Worm (Caenorhabditis elegans): ENCODE measurements around the gene dct-15.

Gene dct-15

DNA sequence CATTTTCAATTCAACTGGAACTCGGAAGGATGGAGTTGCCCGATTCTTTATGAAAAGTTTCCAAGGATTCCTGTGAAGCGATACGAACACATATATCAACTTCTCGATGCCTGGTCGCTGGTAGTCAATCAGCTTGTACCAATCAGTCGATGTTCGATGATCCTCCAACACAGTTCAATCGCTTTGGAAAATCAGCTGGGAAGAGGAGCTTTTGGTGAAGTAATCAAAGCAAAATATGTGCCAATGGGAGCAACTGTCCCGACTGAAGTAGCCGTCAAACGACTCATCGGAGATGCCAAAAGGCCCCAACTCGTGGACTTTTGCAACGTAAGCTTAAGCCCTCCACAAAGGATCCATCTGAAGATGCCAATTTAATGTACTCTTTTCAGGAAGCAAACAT lies 22.8 kb upstream of the dct-15 start:
- TF ChIP-seq ets-7 (tag; optimal IDR thresholded peaks at IDR 0.05), result no peak
- TF ChIP-seq aly-1 (tag; optimal IDR thresholded peaks at IDR 0.05), result no peak
- TF ChIP-seq hnd-1 (tag; optimal IDR thresholded peaks at IDR 0.05), result no peak
- TF ChIP-seq ceh-36 (tag; optimal IDR thresholded peaks at IDR 0.05), result no peak
- TF ChIP-seq pes-1 (GFP tag; IDR thresholded peaks at IDR 0.05), result no peak
- TF ChIP-seq tbx-11 (GFP tag; IDR thresholded peaks at IDR 0.05), result no peak
- TF ChIP-seq scrt-1 (GFP tag; IDR thresholded peaks at IDR 0.05), result no peak
- no peak for TF ChIP-seq B0310.2 (tag; optimal IDR thresholded peaks at IDR 0.05)
- TF ChIP-seq ama-1 (optimal IDR thresholded peaks at IDR 0.05), result no peak
- TF ChIP-seq sea-1 (GFP tag; conservative IDR thresholded peaks at IDR 0.05), result no peak
- TF ChIP-seq F13C5.2 (tag; optimal IDR thresholded peaks at IDR 0.05), result no peak
- no peak for TF ChIP-seq tra-4 (tag; optimal IDR thresholded peaks at IDR 0.05)
- no peak for TF ChIP-seq tbx-37 (GFP tag; conservative IDR thresholded peaks at IDR 0.05)
- TF ChIP-seq flt-1 (GFP tag; IDR thresholded peaks at IDR 0.05), result no peak
- no peak for TF ChIP-seq ceh-13 (GFP tag; optimal IDR thresholded peaks at IDR 0.05)

- TF ChIP-seq tra-4 (tag; optimal IDR thresholded peaks at IDR 0.05), result no peak
- no peak for TF ChIP-seq aly-1 (tag; optimal IDR thresholded peaks at IDR 0.05)
- no peak for TF ChIP-seq ceh-13 (GFP tag; optimal IDR thresholded peaks at IDR 0.05)
- no peak for TF ChIP-seq tbx-11 (GFP tag; IDR thresholded peaks at IDR 0.05)
- TF ChIP-seq hnd-1 (tag; optimal IDR thresholded peaks at IDR 0.05), result no peak
- TF ChIP-seq scrt-1 (GFP tag; IDR thresholded peaks at IDR 0.05), result no peak
- no peak for TF ChIP-seq pes-1 (GFP tag; IDR thresholded peaks at IDR 0.05)
- TF ChIP-seq sea-1 (GFP tag; conservative IDR thresholded peaks at IDR 0.05), result no peak
- TF ChIP-seq hmbx-1 (tag; optimal IDR thresholded peaks at IDR 0.05), result no peak
- no peak for TF ChIP-seq B0310.2 (tag; optimal IDR thresholded peaks at IDR 0.05)
Measured at ce11 chrIV:9832586-9832985, 22.1 kb upstream of the dct-15 start, which contains the start of gene kin-21. kin-21 (plus strand) TSS chrIV:9832886.

ce11 chrIV:9825196-9825744 lies 14.7 kb upstream of the dct-15 start, which contains the start of gene mtr-4:
mtr-4 (plus strand) TSS chrIV:9825694.
- TF ChIP-seq ama-1 (optimal IDR thresholded peaks at IDR 0.05) (no peak), tra-4 (tag; optimal IDR thresholded peaks at IDR 0.05) (no peak), hmg-4 (GFP tag; optimal IDR thresholded peaks at IDR 0.05) (no peak), aly-1 (tag; optimal IDR thresholded peaks at IDR 0.05) (no peak), ceh-13 (GFP tag; optimal IDR thresholded peaks at IDR 0.05) (no peak), pes-1 (GFP tag; IDR thresholded peaks at IDR 0.05) (no peak), ets-7 (tag; optimal IDR thresholded peaks at IDR 0.05) (no peak)

DNA sequence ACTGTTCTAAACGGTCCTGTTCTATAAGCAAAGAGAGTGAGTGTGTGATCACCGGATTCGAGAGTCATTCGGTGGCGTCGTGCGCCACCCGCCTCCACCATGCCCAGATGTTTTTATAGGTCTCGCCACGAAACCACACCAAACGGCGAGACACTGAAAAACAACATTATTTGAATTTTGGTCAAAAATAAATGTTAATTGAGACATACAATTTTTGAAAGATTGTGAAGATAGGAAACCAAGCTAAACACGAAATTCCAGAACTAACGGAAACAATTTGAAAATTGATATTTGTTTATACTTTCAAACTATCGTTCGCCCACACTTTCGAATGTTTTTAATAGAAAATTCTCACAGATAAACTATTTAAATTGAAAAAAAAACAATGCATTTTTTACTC lies 13.9 kb upstream of the dct-15 start, which contains the start of gene catp-6:
TSS of gene catp-6 (minus strand) at position 101 of the 400 bp plus-strand sequence.
- TF ChIP-seq ceh-36 (tag; optimal IDR thresholded peaks at IDR 0.05) (no peak), tra-4 (tag; optimal IDR thresholded peaks at IDR 0.05) (no peak), hmbx-1 (tag; optimal IDR thresholded peaks at IDR 0.05) (no peak), tbx-37 (GFP tag; conservative IDR thresholded peaks at IDR 0.05) (no peak), F13C5.2 (tag; optimal IDR thresholded peaks at IDR 0.05) (no peak), pes-1 (GFP tag; IDR thresholded peaks at IDR 0.05) (no peak), ets-7 (tag; optimal IDR thresholded peaks at IDR 0.05) (no peak), B0310.2 (tag; optimal IDR thresholded peaks at IDR 0.05) (no peak), tbx-11 (GFP tag; IDR thresholded peaks at IDR 0.05) (no peak), sea-1 (GFP tag; conservative IDR thresholded peaks at IDR 0.05) (no peak), ama-1 (optimal IDR thresholded peaks at IDR 0.05) (no peak), ceh-13 (GFP tag; optimal IDR thresholded peaks at IDR 0.05) (no peak), aly-1 (tag; optimal IDR thresholded peaks at IDR 0.05) (no peak)

ce11 chrIV:9822585-9822984 lies 12.1 kb upstream of the dct-15 start:
- no peak for TF ChIP-seq tbx-11 (GFP tag; IDR thresholded peaks at IDR 0.05)

ce11 chrIV:9821621-9822020 lies 11.1 kb upstream of the dct-15 start, which contains the start of gene col-123:
col-123 (plus strand) TSS chrIV:9821921.
- no peak for TF ChIP-seq tbx-11 (GFP tag; IDR thresholded peaks at IDR 0.05)
- TF ChIP-seq hmbx-1 (tag; optimal IDR thresholded peaks at IDR 0.05), result no peak
- no peak for TF ChIP-seq flt-1 (GFP tag; IDR thresholded peaks at IDR 0.05)
- no peak for TF ChIP-seq ceh-13 (GFP tag; optimal IDR thresholded peaks at IDR 0.05)
- no peak for TF ChIP-seq pes-1 (GFP tag; IDR thresholded peaks at IDR 0.05)
- TF ChIP-seq hmg-4 (GFP tag; optimal IDR thresholded peaks at IDR 0.05), result no peak
- no peak for TF ChIP-seq aly-1 (tag; optimal IDR thresholded peaks at IDR 0.05)
- no peak for TF ChIP-seq tbx-37 (GFP tag; conservative IDR thresholded peaks at IDR 0.05)
- TF ChIP-seq F13C5.2 (tag; optimal IDR thresholded peaks at IDR 0.05), result no peak
- TF ChIP-seq scrt-1 (GFP tag; IDR thresholded peaks at IDR 0.05), result no peak
- no peak for TF ChIP-seq ets-7 (tag; optimal IDR thresholded peaks at IDR 0.05)
- TF ChIP-seq sea-1 (GFP tag; conservative IDR thresholded peaks at IDR 0.05), result no peak

ce11 chrIV:9815432-9815831 lies 4.9 kb upstream of the dct-15 start, which contains the start of gene egl-20:
egl-20 (minus strand) TSS chrIV:9815532.
- TF ChIP-seq sea-1 (GFP tag; conservative IDR thresholded peaks at IDR 0.05), result no peak
- TF ChIP-seq hmbx-1 (tag; optimal IDR thresholded peaks at IDR 0.05), result no peak
- no peak for TF ChIP-seq tbx-11 (GFP tag; IDR thresholded peaks at IDR 0.05)
- TF ChIP-seq hnd-1 (tag; optimal IDR thresholded peaks at IDR 0.05), result no peak
- no peak for TF ChIP-seq tbx-37 (GFP tag; conservative IDR thresholded peaks at IDR 0.05)
- no peak for TF ChIP-seq ceh-13 (GFP tag; optimal IDR thresholded peaks at IDR 0.05)
- TF ChIP-seq aly-1 (tag; optimal IDR thresholded peaks at IDR 0.05), result no peak
- no peak for TF ChIP-seq scrt-1 (GFP tag; IDR thresholded peaks at IDR 0.05)
- no peak for TF ChIP-seq ets-7 (tag; optimal IDR thresholded peaks at IDR 0.05)
- no peak for TF ChIP-seq ama-1 (optimal IDR thresholded peaks at IDR 0.05)
- TF ChIP-seq tra-4 (tag; optimal IDR thresholded peaks at IDR 0.05), result no peak
- no peak for TF ChIP-seq pes-1 (GFP tag; IDR thresholded peaks at IDR 0.05)
- TF ChIP-seq flt-1 (GFP tag; IDR thresholded peaks at IDR 0.05), result no peak
- TF ChIP-seq ceh-36 (tag; optimal IDR thresholded peaks at IDR 0.05), result no peak
- TF ChIP-seq F13C5.2 (tag; optimal IDR thresholded peaks at IDR 0.05), result no peak
- no peak for TF ChIP-seq B0310.2 (tag; optimal IDR thresholded peaks at IDR 0.05)

DNA sequence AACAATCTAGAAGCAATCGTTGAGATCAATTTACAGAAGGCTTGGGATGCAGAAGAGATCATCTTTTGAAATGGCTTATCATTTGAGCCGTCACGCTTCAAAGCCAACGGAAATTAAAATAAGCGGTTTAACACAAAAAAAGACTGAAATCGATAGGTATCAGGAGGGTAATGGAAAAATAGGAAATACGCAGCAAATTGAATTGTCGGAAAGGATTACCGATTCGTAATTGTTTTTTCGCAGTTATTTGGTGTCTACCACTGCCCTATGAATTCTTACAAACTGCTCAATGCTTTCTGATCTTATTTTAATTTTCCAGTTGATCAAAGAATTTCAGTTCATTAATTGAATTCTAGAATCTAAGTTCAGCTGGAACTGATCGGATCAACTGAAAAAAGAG lies 954 bp upstream of the dct-15 start:
- TF ChIP-seq ets-7 (tag; optimal IDR thresholded peaks at IDR 0.05) (no peak), aly-1 (tag; optimal IDR thresholded peaks at IDR 0.05) (no peak), hnd-1 (tag; optimal IDR thresholded peaks at IDR 0.05) (no peak), hmbx-1 (tag; optimal IDR thresholded peaks at IDR 0.05) (no peak), ama-1 (optimal IDR thresholded peaks at IDR 0.05) (no peak), flt-1 (GFP tag; IDR thresholded peaks at IDR 0.05) (no peak), tra-4 (tag; optimal IDR thresholded peaks at IDR 0.05) (no peak), tbx-37 (GFP tag; conservative IDR thresholded peaks at IDR 0.05) (no peak), ceh-36 (tag; optimal IDR thresholded peaks at IDR 0.05) (no peak), tbx-11 (GFP tag; IDR thresholded peaks at IDR 0.05) (no peak), scrt-1 (GFP tag; IDR thresholded peaks at IDR 0.05) (no peak), sea-1 (GFP tag; conservative IDR thresholded peaks at IDR 0.05) (no peak), F13C5.2 (tag; optimal IDR thresholded peaks at IDR 0.05) (no peak), hmg-4 (GFP tag; optimal IDR thresholded peaks at IDR 0.05) (no peak), ceh-13 (GFP tag; optimal IDR thresholded peaks at IDR 0.05) (no peak)

Measured in whole organism, early embryonic.